Fruit fly (Drosophila melanogaster): ENCODE data around the gene Der-1.

The Der-1 gene

DNA sequence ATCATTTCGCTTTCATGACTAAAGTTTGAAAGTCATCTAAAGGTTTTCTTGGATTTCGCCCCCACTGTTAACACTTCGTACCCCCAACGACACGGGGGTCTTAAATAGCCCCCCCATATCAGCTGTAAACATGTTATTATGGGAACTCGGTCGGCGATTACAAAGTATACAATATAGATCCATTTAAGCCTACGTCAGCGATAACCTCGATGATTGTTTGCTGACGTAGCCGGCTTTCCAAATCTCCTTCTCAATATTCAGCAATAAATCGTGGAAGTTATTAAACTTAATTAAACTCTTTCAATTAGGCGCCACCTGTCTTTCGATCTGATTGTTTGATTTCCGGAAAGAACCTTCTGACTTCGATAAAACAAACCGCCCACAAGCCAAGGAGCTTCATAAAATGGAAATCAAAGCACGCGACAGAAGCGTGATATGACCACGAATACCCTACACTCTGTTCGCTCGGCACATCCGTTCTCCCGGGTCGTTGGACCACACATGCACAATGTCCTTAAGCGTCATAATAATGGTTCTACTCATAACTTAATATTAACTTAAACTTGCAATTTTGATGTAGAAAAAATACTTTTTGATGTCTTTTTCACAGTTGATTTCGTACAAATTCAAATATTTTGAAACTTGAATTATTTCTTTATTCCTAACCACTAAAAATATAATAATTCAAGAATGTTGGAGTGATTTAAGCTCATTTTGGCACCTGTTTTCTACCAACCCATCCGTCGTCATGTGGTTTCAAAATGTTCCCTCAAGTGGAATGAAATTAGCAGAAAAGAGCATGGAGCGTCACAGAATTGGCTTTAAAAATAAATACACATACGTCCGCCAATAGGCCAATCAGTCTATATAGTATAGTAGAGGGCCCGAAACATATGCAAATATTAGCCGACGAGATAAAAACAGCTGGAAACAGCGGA, 12.9 kb downstream of the Der-1 start (continued):
- TF ChIP-seq lz (GFP tag; optimal IDR thresholded peaks at IDR 0.05): peak; percentile 69
- TF ChIP-seq acj6 (GFP tag; optimal IDR thresholded peaks at IDR 0.05): peak; percentile 60
- no peak for TF ChIP-seq Eip93F (GFP tag; optimal IDR thresholded peaks at IDR 0.05)
- peak; percentile 25 for TF ChIP-seq CG3032 (tag; optimal IDR thresholded peaks at IDR 0.05)
- peak; percentile 40 for TF ChIP-seq Ets96B (tag; optimal IDR thresholded peaks at IDR 0.05)
- peak; percentile 34 for TF ChIP-seq achi (GFP tag; optimal IDR thresholded peaks at IDR 0.05)
- TF ChIP-seq CG31627 (GFP tag; optimal IDR thresholded peaks at IDR 0.05): peak; percentile 67
- TF ChIP-seq CG3919 (GFP tag; optimal IDR thresholded peaks at IDR 0.05): peak; percentile 64
- peak; percentile 56 for TF ChIP-seq Sox14 (GFP tag; optimal IDR thresholded peaks at IDR 0.05)
- TF ChIP-seq pdm3 (GFP tag; optimal IDR thresholded peaks at IDR 0.05): peak; percentile 69
- TF ChIP-seq CG34406 (GFP tag; optimal IDR thresholded peaks at IDR 0.05): peak; percentile 55

DNA sequence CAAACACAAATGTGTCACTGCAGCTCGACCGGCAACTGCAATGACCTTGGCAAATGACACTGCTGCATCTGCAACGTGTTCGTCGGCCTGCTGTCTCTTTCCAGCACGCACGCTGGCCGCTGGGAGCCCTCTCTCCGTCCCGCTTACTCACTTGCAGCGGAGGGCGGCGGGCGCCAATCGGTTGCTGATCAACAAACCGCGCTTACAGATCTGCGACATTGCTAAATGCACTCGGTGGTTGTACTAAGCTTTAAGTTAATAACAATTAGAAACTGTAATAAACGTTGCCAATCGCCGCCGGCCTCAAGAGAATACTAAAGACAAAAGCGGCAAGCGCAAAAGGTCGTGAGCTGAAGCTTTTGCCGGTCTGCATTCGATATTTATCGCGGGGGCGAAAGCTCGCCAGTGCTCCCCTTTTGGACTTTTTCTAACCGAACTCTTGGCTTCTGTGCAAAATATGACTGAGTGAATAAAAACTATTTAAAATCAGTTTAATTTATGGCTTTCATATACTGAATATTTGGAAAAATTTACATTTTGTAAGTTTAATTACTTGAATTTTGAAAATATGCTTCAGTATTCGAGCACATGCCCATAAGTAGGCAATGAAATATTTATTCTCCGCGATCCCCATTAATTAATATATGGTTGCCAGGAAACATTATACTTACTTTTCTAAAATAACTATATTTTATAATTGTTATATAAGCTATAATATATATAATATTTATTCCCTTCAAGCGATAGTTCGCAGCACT, 13.9 kb downstream of the Der-1 start, which contains the start of gene Got2:
Gene Got2, minus strand, starts transcription at position 325 of the 758 bp plus-strand sequence.
- TF ChIP-seq CG11762 (GFP tag; optimal IDR thresholded peaks at IDR 0.05; ENCODE audit: insufficient read depth) (no peak), Hr38 (GFP tag; optimal IDR thresholded peaks at IDR 0.05) (no peak), eg (GFP tag; IDR thresholded peaks at IDR 0.05) (no peak), CG3919 (GFP tag; optimal IDR thresholded peaks at IDR 0.05) (no peak), CG1621 (tag; optimal IDR thresholded peaks at IDR 0.05) (no peak), Eip75B (GFP tag; optimal IDR thresholded peaks at IDR 0.05) (no peak), acj6 (GFP tag; optimal IDR thresholded peaks at IDR 0.05) (no peak), fd59A (GFP tag; optimal IDR thresholded peaks at IDR 0.05) (no peak), CG4318 (GFP tag; optimal IDR thresholded peaks at IDR 0.05) (no peak), Sox15 (GFP tag; optimal IDR thresholded peaks at IDR 0.05) (no peak), Hr39 (GFP tag; optimal IDR thresholded peaks at IDR 0.05) (peak; percentile 64), Sox14 (GFP tag; optimal IDR thresholded peaks at IDR 0.05) (peak; percentile 64), CG11902 (GFP tag; optimal IDR thresholded peaks at IDR 0.05) (no peak), CG31627 (GFP tag; optimal IDR thresholded peaks at IDR 0.05) (peak; percentile 1), CG6792 (GFP tag; optimal IDR thresholded peaks at IDR 0.05) (no peak), CG6854 (GFP tag; optimal IDR thresholded peaks at IDR 0.05) (no peak), OdsH (GFP tag; optimal IDR thresholded peaks at IDR 0.05) (peak; percentile 45), Met (GFP tag; optimal IDR thresholded peaks at IDR 0.05) (peak; percentile 47), fkh (GFP tag; optimal IDR thresholded peaks at IDR 0.05) (no peak), CG6163 (GFP tag; IDR thresholded peaks at IDR 0.05) (peak; percentile 19; the same call in 2 of the 3 replicates), fd85E (GFP tag; optimal IDR thresholded peaks at IDR 0.05) (no peak), Smox (GFP tag; optimal IDR thresholded peaks at IDR 0.05) (no peak), CG10631 (GFP tag; optimal IDR thresholded peaks at IDR 0.05) (peak; percentile 17), Blimp-1 (GFP tag; optimal IDR thresholded peaks at IDR 0.05) (no peak), net (GFP tag; optimal IDR thresholded peaks at IDR 0.05) (no peak), vri (GFP tag; optimal IDR thresholded peaks at IDR 0.05) (no peak), CG16779 (tag; optimal IDR thresholded peaks at IDR 0.05) (no peak), CG10669 (GFP tag; optimal IDR thresholded peaks at IDR 0.05) (no peak), topi (GFP tag; optimal IDR thresholded peaks at IDR 0.05) (no peak), Gug (GFP tag; IDR thresholded peaks at IDR 0.05) (no peak), CG6276 (GFP tag; optimal IDR thresholded peaks at IDR 0.05) (no peak), CG8632 (GFP tag; optimal IDR thresholded peaks at IDR 0.05) (no peak), Hr4 (GFP tag; optimal IDR thresholded peaks at IDR 0.05) (no peak), CG8319 (GFP tag; optimal IDR thresholded peaks at IDR 0.05) (no peak), spab (GFP tag; optimal IDR thresholded peaks at IDR 0.05) (no peak), CG9139 (GFP tag; optimal IDR thresholded peaks at IDR 0.05) (peak; percentile 28), CG15336 (GFP tag; IDR thresholded peaks at IDR 0.05) (no peak), Eip93F (GFP tag; optimal IDR thresholded peaks at IDR 0.05) (peak; percentile 38), CG6808 (GFP tag; optimal IDR thresholded peaks at IDR 0.05) (no peak), salr (GFP tag; optimal IDR thresholded peaks at IDR 0.05) (peak in 1 of 2 experiments; percentile 36)

Measured in whole organism, prepupa.